Worm (Caenorhabditis elegans) whole organism, L3 larva: ENCODE results near the gene lgc-36.

Experiments used
- ceh-9 ChIP-seq: sonication (generic microtip); optimal IDR thresholded peaks from 2 replicates; lab custom pipeline; 2018; ENCODE audit warnings: missing biosample characterization, missing genetic modification characterization
- nhr-237 ChIP-seq: fragments of 150-350 bp; optimal IDR thresholded peaks from 2 replicates; lab custom pipeline; 2014; ENCODE audit warnings: missing biosample characterization, missing genetic modification characterization
- sea-2 ChIP-seq: fragments of 150-350 bp; sonication (generic microtip); optimal IDR thresholded peaks from 4 replicates; lab custom pipeline; 2014; ENCODE audit warnings: missing biosample characterization, missing genetic modification reagents, missing genetic modification characterization

ce11 chrV:11271051-11271450 lies 12.3 kb upstream of the lgc-36 start, which contains the start of gene clec-222:
- TF ChIP-seq nhr-237 (tag; lab: Kevin White, UChicago): no peak
- no peak for TF ChIP-seq sea-2 (GFP tag; lab: Kevin White, UChicago)
- TF ChIP-seq ceh-9 (tag; lab: Kevin White, UChicago): no peak
